Worm (Caenorhabditis elegans) whole organism, L1 larva: Measurements from ENCODE around the gene srxa-6.
A peak's percentile ranks its signal among the peaks of the same experiment; 100 is the strongest.

ENCODE experiments used
- C04F5.9 ChIP-seq: sonication (generic microtip); optimal IDR thresholded peaks from 2 replicates; lab custom pipeline; 2016; ENCODE audit warnings: missing genetic modification characterization, missing compliant biosample characterization
- C16A3.4 ChIP-seq: fragments of 150-350 bp; optimal IDR thresholded peaks from 2 replicates; lab custom pipeline; 2014; ENCODE audit warnings: missing biosample characterization, missing genetic modification characterization
- F16B12.6 ChIP-seq: fragments of 150-350 bp; optimal IDR thresholded peaks from 2 replicates; lab custom pipeline; 2014; ENCODE audit warnings: missing biosample characterization, missing genetic modification characterization
- Y116A8C.19 ChIP-seq: sonication (generic microtip); optimal IDR thresholded peaks from 2 replicates; lab custom pipeline; 2016; ENCODE audit warnings: missing compliant biosample characterization, missing genetic modification characterization, borderline replicate concordance
- aha-1 ChIP-seq: fragments of 150-350 bp; optimal IDR thresholded peaks from 2 replicates; lab custom pipeline; 2014; ENCODE audit warnings: missing biosample characterization, missing genetic modification characterization
- alr-1 ChIP-seq: fragments of 200-800 bp; sonication (Bioruptor generic); optimal IDR thresholded peaks from 2 replicates; lab custom pipeline; 2018; ENCODE audit warnings: borderline replicate concordance, mild to moderate bottlenecking, missing genetic modification characterization, missing compliant biosample characterization
- aly-2 ChIP-seq: fragments of 150-350 bp; optimal IDR thresholded peaks from 2 replicates; lab custom pipeline; 2014; ENCODE audit warnings: missing biosample characterization, missing genetic modification characterization
- ceh-8 ChIP-seq: fragments of 200-800 bp; sonication (Bioruptor generic); optimal IDR thresholded peaks from 2 replicates; lab custom pipeline; 2018; ENCODE audit warnings: mild to moderate bottlenecking, missing genetic modification characterization, moderate library complexity, missing compliant biosample characterization
- ceh-88 ChIP-seq: fragments of 200-800 bp; sonication (Bioruptor generic); IDR thresholded peaks from 2 replicates; pipeline ENCODE4 v1.3.6; 2022; ENCODE audit warnings: missing genetic modification characterization, missing compliant biosample characterization
- ceh-90 ChIP-seq: sonication (generic microtip); optimal IDR thresholded peaks from 2 replicates; lab custom pipeline; 2016; ENCODE audit warnings: missing genetic modification characterization, missing compliant biosample characterization
- ces-1 ChIP-seq: fragments of 150-350 bp; optimal IDR thresholded peaks from 2 replicates; lab custom pipeline; 2014; ENCODE audit warnings: missing biosample characterization, missing genetic modification reagents, missing genetic modification characterization
- dsc-1 ChIP-seq: sonication (generic microtip); optimal IDR thresholded peaks from 2 replicates; lab custom pipeline; 2016; ENCODE audit warnings: mild to moderate bottlenecking, missing genetic modification characterization, missing compliant biosample characterization
- efl-1 ChIP-seq, 4 experiments: fragments of 150-350 bp; optimal IDR thresholded peaks in 3 of 4; peaks in 1 of 4; 1 replicate in 1 of 4; 2 replicates in 3 of 4; lab custom pipeline; 2014; ENCODE audit warnings: missing biosample characterization in 2 of 4, missing genetic modification characterization in 2 of 4, missing genetic modification reagents in 2 of 4
- efl-3 ChIP-seq: fragments of 200-800 bp; sonication (Bioruptor generic); optimal IDR thresholded peaks from 2 replicates; lab custom pipeline; 2018; ENCODE audit warnings: mild to moderate bottlenecking, missing genetic modification characterization, missing compliant biosample characterization
- egl-13 ChIP-seq: sonication (generic microtip); optimal IDR thresholded peaks from 2 replicates; lab custom pipeline; 2016; ENCODE audit warnings: missing genotype, missing genetic modification reagents, missing genetic modification characterization, missing compliant biosample characterization
- egl-27 ChIP-seq, 2 experiments: fragments of 150-350 bp in 1 of 2; sonication (generic microtip); optimal IDR thresholded peaks; 3 replicates each; lab custom pipeline; 2017 to 2018; ENCODE audit warnings: missing biosample characterization in 2 of 2, missing genetic modification characterization in 2 of 2, missing genetic modification reagents in 2 of 2
- elt-3 ChIP-seq, 6 experiments: fragments of 150-350 bp in 1 of 6; sonication (generic microtip); optimal IDR thresholded peaks; 2 replicates each; lab custom pipeline; 2017 to 2018; ENCODE audit warnings: missing biosample characterization in 6 of 6, missing genetic modification characterization in 6 of 6, inconsistent platforms in 1 of 6
- ets-5 ChIP-seq: fragments of 200-800 bp; sonication (Bioruptor generic); IDR thresholded peaks from 2 replicates; pipeline ENCODE4 v1.3.6; 2022; ENCODE audit warnings: missing genetic modification characterization, missing compliant biosample characterization
- fkh-4 ChIP-seq: sonication (generic microtip); optimal IDR thresholded peaks from 2 replicates; lab custom pipeline; 2016; ENCODE audit warnings: missing compliant biosample characterization, missing genetic modification characterization, borderline replicate concordance
- fkh-8 ChIP-seq: sonication (generic microtip); optimal IDR thresholded peaks from 2 replicates; lab custom pipeline; 2016; ENCODE audit warnings: mild to moderate bottlenecking, missing genetic modification characterization, missing compliant biosample characterization
- fos-1 ChIP-seq: fragments of 150-350 bp; optimal IDR thresholded peaks from 2 replicates; lab custom pipeline; 2014; ENCODE audit warnings: missing biosample characterization, missing genetic modification characterization
- grh-1 ChIP-seq: fragments of 200-800 bp; sonication (Bioruptor generic); IDR thresholded peaks from 2 replicates; pipeline ENCODE4 v1.3.6; 2022; ENCODE audit warnings: missing genetic modification reagents, missing genetic modification characterization, missing compliant biosample characterization
- hlh-17 ChIP-seq: fragments of 200-800 bp; sonication (Bioruptor generic); optimal IDR thresholded peaks from 2 replicates; lab custom pipeline; 2018; ENCODE audit warnings: missing genetic modification characterization, mild to moderate bottlenecking, missing compliant biosample characterization, moderate library complexity, borderline replicate concordance
- hlh-4 ChIP-seq: sonication (generic microtip); optimal IDR thresholded peaks from 2 replicates; lab custom pipeline; 2016; ENCODE audit warnings: mild to moderate bottlenecking, missing genetic modification characterization, missing compliant biosample characterization
- hpl-2 ChIP-seq: fragments of 150-350 bp; optimal IDR thresholded peaks from 2 replicates; lab custom pipeline; 2014; ENCODE audit warnings: missing biosample characterization, missing genetic modification reagents, missing genetic modification characterization
- isw-1 ChIP-seq: fragments of 200-800 bp; sonication (Bioruptor generic); IDR thresholded peaks from 2 replicates; pipeline ENCODE4 v1.3.6; 2022; ENCODE audit warnings: missing genetic modification characterization, missing compliant biosample characterization
- jun-1 ChIP-seq: fragments of 150-350 bp; optimal IDR thresholded peaks from 2 replicates; lab custom pipeline; 2014; ENCODE audit warnings: missing biosample characterization, missing genetic modification reagents, missing genetic modification characterization
- lin-13 ChIP-seq: fragments of 150-350 bp; optimal IDR thresholded peaks from 2 replicates; lab custom pipeline; 2014; ENCODE audit warnings: missing biosample characterization, missing genetic modification reagents, missing genetic modification characterization
- lin-14 ChIP-seq: fragments of 200-800 bp; sonication (Bioruptor generic); optimal IDR thresholded peaks from 2 replicates; lab custom pipeline; 2018; ENCODE audit warnings: mild to moderate bottlenecking, missing genetic modification characterization, moderate library complexity, missing compliant biosample characterization
- lin-15B ChIP-seq: fragments of 150-350 bp; sonication (generic microtip); optimal IDR thresholded peaks from 3 replicates; lab custom pipeline; 2014; ENCODE audit warnings: missing biosample characterization, missing genetic modification characterization
- lin-35 ChIP-seq, 2 experiments: fragments of 150-350 bp; optimal IDR thresholded peaks; 2 replicates each; lab custom pipeline; 2014; ENCODE audit warnings: missing biosample characterization in 2 of 2, missing genetic modification characterization in 2 of 2, missing genetic modification reagents in 2 of 2
- lsy-2 ChIP-seq, 2 experiments: fragments of 150-350 bp; optimal IDR thresholded peaks; 2 replicates each; lab custom pipeline; 2014; ENCODE audit warnings: missing biosample characterization in 2 of 2, missing genetic modification characterization in 2 of 2
- mab-9 ChIP-seq: fragments of 200-800 bp; sonication (Bioruptor generic); IDR thresholded peaks from 2 replicates; pipeline ENCODE4 v1.3.6; 2022; ENCODE audit warnings: missing genetic modification reagents, missing genetic modification characterization, missing compliant biosample characterization
- mep-1 ChIP-seq: fragments of 150-350 bp; optimal IDR thresholded peaks from 2 replicates; lab custom pipeline; 2014; ENCODE audit warnings: missing biosample characterization, missing genetic modification characterization
- nhr-11 ChIP-seq: fragments of 150-350 bp; optimal IDR thresholded peaks from 2 replicates; lab custom pipeline; 2014; ENCODE audit warnings: missing biosample characterization, missing genetic modification characterization
- nhr-12 ChIP-seq: sonication (generic microtip); optimal IDR thresholded peaks from 2 replicates; lab custom pipeline; 2017; ENCODE audit warnings: missing biosample characterization, missing genetic modification characterization
- nhr-20 ChIP-seq: sonication (generic microtip); optimal IDR thresholded peaks from 2 replicates; lab custom pipeline; 2016; ENCODE audit warnings: mild to moderate bottlenecking, missing genetic modification characterization, missing compliant biosample characterization
- nhr-28 ChIP-seq: fragments of 150-350 bp; optimal IDR thresholded peaks from 2 replicates; lab custom pipeline; 2014; ENCODE audit warnings: missing biosample characterization, missing genetic modification characterization
- nhr-47 ChIP-seq: sonication (generic microtip); optimal IDR thresholded peaks from 2 replicates; lab custom pipeline; 2016; ENCODE audit warnings: mild to moderate bottlenecking, missing genetic modification characterization, moderate library complexity, missing compliant biosample characterization
- nhr-71 ChIP-seq: sonication (generic microtip); optimal IDR thresholded peaks from 2 replicates; lab custom pipeline; 2016; ENCODE audit warnings: mild to moderate bottlenecking, missing genetic modification characterization, moderate library complexity, missing compliant biosample characterization
- nhr-77 ChIP-seq: fragments of 150-350 bp; optimal IDR thresholded peaks from 2 replicates; lab custom pipeline; 2014; ENCODE audit warnings: missing biosample characterization, missing genetic modification characterization
- nhr-85 ChIP-seq: sonication (generic microtip); peaks from one replicate; lab custom pipeline; 2016; ENCODE audit warnings: missing genetic modification characterization, inconsistent platforms, missing compliant biosample characterization
- pax-3 ChIP-seq: fragments of 200-800 bp; sonication (Bioruptor generic); optimal IDR thresholded peaks from 2 replicates; lab custom pipeline; 2018; ENCODE audit warnings: mild to moderate bottlenecking, missing genetic modification characterization, moderate library complexity, missing compliant biosample characterization
- pqm-1 ChIP-seq: sonication (generic microtip); optimal IDR thresholded peaks from 3 replicates; lab custom pipeline; 2017; ENCODE audit warnings: missing biosample characterization, missing genetic modification characterization
- skn-1 ChIP-seq: fragments of 150-350 bp; optimal IDR thresholded peaks from 2 replicates; lab custom pipeline; 2014; ENCODE audit warnings: missing biosample characterization, missing genetic modification characterization
- sox-4 ChIP-seq: sonication (generic microtip); optimal IDR thresholded peaks from 2 replicates; lab custom pipeline; 2016; ENCODE audit warnings: missing genetic modification characterization, missing compliant biosample characterization
- sup-37 ChIP-seq: fragments of 200-800 bp; sonication (Bioruptor generic); optimal IDR thresholded peaks from 2 replicates; lab custom pipeline; 2018; ENCODE audit warnings: mild to moderate bottlenecking, missing genetic modification characterization, missing compliant biosample characterization
- tlp-1 ChIP-seq: fragments of 150-350 bp; optimal IDR thresholded peaks from 2 replicates; lab custom pipeline; 2014; ENCODE audit warnings: missing biosample characterization, missing genetic modification characterization
- unc-30 ChIP-seq: sonication (generic microtip); optimal IDR thresholded peaks from 2 replicates; lab custom pipeline; 2017; ENCODE audit warnings: missing biosample characterization, missing genetic modification characterization
- unc-62 ChIP-seq: fragments of 150-350 bp; optimal IDR thresholded peaks from 2 replicates; lab custom pipeline; 2014; ENCODE audit warnings: missing biosample characterization, missing genetic modification reagents, missing genetic modification characterization
- unc-86 ChIP-seq: sonication (generic microtip); optimal IDR thresholded peaks from 2 replicates; lab custom pipeline; 2016; ENCODE audit warnings: missing genetic modification characterization, missing compliant biosample characterization
- xbp-1 ChIP-seq: sonication (generic microtip); optimal IDR thresholded peaks from 2 replicates; lab custom pipeline; 2016; ENCODE audit warnings: missing genetic modification characterization, missing compliant biosample characterization
- zag-1 ChIP-seq: fragments of 150-350 bp; optimal IDR thresholded peaks from 2 replicates; lab custom pipeline; 2014; ENCODE audit warnings: missing biosample characterization, missing genetic modification characterization
- ztf-4 ChIP-seq: fragments of 150-350 bp; optimal IDR thresholded peaks from 2 replicates; lab custom pipeline; 2014; ENCODE audit warnings: missing biosample characterization, missing genetic modification characterization

The srxa-6 gene

ce11 chrV:20711733-20712132, 23.0 kb upstream of the srxa-6 start:
- TF ChIP-seq efl-1 (optimal IDR thresholded peaks at IDR 0.05; lab: Kevin White, UChicago) (peak in 1 of 2 experiments; percentile 17), efl-1 (GFP tag; optimal IDR thresholded peaks at IDR 0.05 in 1 of 2; lab: Kevin White, UChicago) (peak in 1 of 2 experiments; percentile 80), ztf-4 (peak; percentile 74), Y116A8C.19 (tag; lab: Kevin White, UChicago) (no peak), nhr-77 (no peak), aha-1 (no peak), hpl-2 (GFP tag; lab: Kevin White, UChicago) (no peak), hlh-17 (GFP tag; lab: Kevin White, UChicago) (no peak), jun-1 (tag; lab: Kevin White, UChicago) (no peak), ceh-8 (GFP tag; lab: Kevin White, UChicago) (no peak), ces-1 (GFP tag; lab: Kevin White, UChicago) (no peak), C16A3.4 (tag; lab: Kevin White, UChicago) (peak; percentile 40), fos-1 (tag; lab: Kevin White, UChicago) (no peak), mab-9 (GFP tag; lab: Robert Waterston, UW) (no peak), alr-1 (tag; lab: Kevin White, UChicago) (no peak), nhr-85 (tag; lab: Kevin White, UChicago) (peak; percentile 24), fkh-4 (tag; lab: Kevin White, UChicago) (peak; percentile 14), hlh-4 (no peak), unc-30 (no peak), dsc-1 (tag; lab: Kevin White, UChicago) (peak; percentile 89), F16B12.6 (no peak), lin-15B (tag; lab: Kevin White, UChicago) (no peak), C04F5.9 (tag; lab: Kevin White, UChicago) (no peak), pqm-1 (tag; lab: Kevin White, UChicago) (no peak), tlp-1 (no peak), pax-3 (no peak), xbp-1 (tag; lab: Kevin White, UChicago) (peak; percentile 20), lin-14 (GFP tag; lab: Kevin White, UChicago) (peak; percentile 72), efl-3 (GFP tag; lab: Kevin White, UChicago) (no peak), nhr-28 (no peak), mep-1 (tag; lab: Kevin White, UChicago) (peak; percentile 58), egl-27 (tag; optimal IDR thresholded peaks at IDR 0.05; lab: Kevin White, UChicago) (no peak), skn-1 (tag; lab: Kevin White, UChicago) (peak; percentile 44), nhr-20 (tag; lab: Kevin White, UChicago) (peak; percentile 30), nhr-47 (tag; lab: Kevin White, UChicago) (peak; percentile 32), ceh-88 (GFP tag; lab: Robert Waterston, UW) (no peak), unc-86 (tag; lab: Kevin White, UChicago) (no peak), sup-37 (GFP tag; lab: Kevin White, UChicago) (no peak), sox-4 (tag; lab: Kevin White, UChicago) (no peak), fkh-8 (tag; lab: Kevin White, UChicago) (no peak), ceh-90 (no peak), nhr-11 (no peak), unc-62 (GFP tag; lab: Kevin White, UChicago) (no peak), nhr-12 (tag; lab: Kevin White, UChicago) (no peak), ets-5 (no peak), zag-1 (tag; lab: Kevin White, UChicago) (no peak), grh-1 (no peak), lsy-2 (tag; optimal IDR thresholded peaks at IDR 0.05; lab: Kevin White, UChicago) (peak; percentile 16 to 64), isw-1 (GFP tag; lab: Robert Waterston, UW) (no peak), egl-13 (peak; percentile 18), lin-13 (GFP tag; lab: Kevin White, UChicago) (peak; percentile 37), lin-35 (GFP tag; optimal IDR thresholded peaks at IDR 0.05; lab: Kevin White, UChicago) (peak in 1 of 2 experiments; percentile 20), nhr-71 (tag; lab: Kevin White, UChicago) (peak; percentile 78), aly-2 (peak; percentile 4), elt-3 (tag; optimal IDR thresholded peaks at IDR 0.05; lab: Kevin White, UChicago) (no peak)
